Worm (Caenorhabditis elegans): ENCODE results near the gene cyp-25A6.

Gene cyp-25A6

ce11 chrIV:4164392-4164791 is 32.9 kb upstream of the cyp-25A6 start, which contains the start of gene scrm-8:
Gene scrm-8 (plus strand): TSS chrIV:4164692.
- TF ChIP-seq gmeb-2 (tag; optimal IDR thresholded peaks at IDR 0.05) = no peak

- TF ChIP-seq K02D7.2 (tag; optimal IDR thresholded peaks at IDR 0.05) = no peak
- TF ChIP-seq C38D4.7 (GFP tag; optimal IDR thresholded peaks at IDR 0.05) = no peak
- no peak for TF ChIP-seq pros-1 (tag; optimal IDR thresholded peaks at IDR 0.05)
- TF ChIP-seq pha-2 (tag; optimal IDR thresholded peaks at IDR 0.05) = no peak
- TF ChIP-seq pha-4 (tag; optimal IDR thresholded peaks at IDR 0.05) = no peak
These were observed 30.0 kb upstream of the cyp-25A6 start for ce11 chrIV:4167296-4167695.

- TF ChIP-seq ztf-16 (tag; optimal IDR thresholded peaks at IDR 0.05) (no peak), ceh-9 (tag; optimal IDR thresholded peaks at IDR 0.05) (no peak), unc-42 (tag; optimal IDR thresholded peaks at IDR 0.05) (peak; percentile 63), ceh-31 (tag; optimal IDR thresholded peaks at IDR 0.05) (peak; percentile 57), T23F11.4 (GFP tag; optimal IDR thresholded peaks at IDR 0.05) (no peak), C08G9.2 (tag; optimal IDR thresholded peaks at IDR 0.05) (peak; percentile 63), ceh-2 (tag; optimal IDR thresholded peaks at IDR 0.05) (peak; percentile 36), tbx-7 (tag; optimal IDR thresholded peaks at IDR 0.05) (peak; percentile 28), tbx-2 (tag; optimal IDR thresholded peaks at IDR 0.05) (peak; percentile 35), nfya-1 (tag; optimal IDR thresholded peaks at IDR 0.05) (peak; percentile 18)
These were observed 25.6 kb upstream of the cyp-25A6 start, which contains the start of the genes K08D10.13 and rnp-2 for ce11 chrIV:4171531-4172163. Gene K08D10.13 (minus strand): TSS chrIV:4171581. Gene rnp-2 (plus strand): TSS chrIV:4172076.

- TF ChIP-seq odd-2 (tag; optimal IDR thresholded peaks at IDR 0.05) = no peak
- TF ChIP-seq lim-6 (tag; optimal IDR thresholded peaks at IDR 0.05) = no peak
- no peak for TF ChIP-seq npax-4 (tag; optimal IDR thresholded peaks at IDR 0.05)
- TF ChIP-seq mec-3 (tag; optimal IDR thresholded peaks at IDR 0.05; ENCODE audit: borderline replicate concordance) = no peak
- TF ChIP-seq ceh-9 (tag; optimal IDR thresholded peaks at IDR 0.05) = no peak
- no peak for TF ChIP-seq K09A11.1 (tag; optimal IDR thresholded peaks at IDR 0.05; ENCODE audit: insufficient read depth)
- TF ChIP-seq gmeb-2 (tag; optimal IDR thresholded peaks at IDR 0.05) = no peak
- no peak for TF ChIP-seq eyg-1 (tag; optimal IDR thresholded peaks at IDR 0.05)
- TF ChIP-seq ceh-31 (tag; optimal IDR thresholded peaks at IDR 0.05) = no peak
- no peak for TF ChIP-seq fkh-6 (tag; optimal IDR thresholded peaks at IDR 0.05)
These were observed 25.0 kb upstream of the cyp-25A6 start for ce11 chrIV:4172242-4172641.

- TF ChIP-seq syd-9 (tag; optimal IDR thresholded peaks at IDR 0.05) = no peak
- TF ChIP-seq npax-4 (tag; optimal IDR thresholded peaks at IDR 0.05) = no peak
- no peak for TF ChIP-seq ceh-6 (GFP tag; optimal IDR thresholded peaks at IDR 0.05)
- TF ChIP-seq Y22D7AL.16 (tag; optimal IDR thresholded peaks at IDR 0.05) = no peak
- TF ChIP-seq ceh-19 (GFP tag; optimal IDR thresholded peaks at IDR 0.05) = no peak
- TF ChIP-seq dmd-4 (tag; optimal IDR thresholded peaks at IDR 0.05; ENCODE audit: borderline replicate concordance) = no peak
- no peak for TF ChIP-seq ceh-24 (tag; optimal IDR thresholded peaks at IDR 0.05)
- no peak for TF ChIP-seq ceh-2 (tag; optimal IDR thresholded peaks at IDR 0.05)
- no peak for TF ChIP-seq unc-3 (GFP tag; conservative IDR thresholded peaks at IDR 0.05)
- TF ChIP-seq unc-3 (tag; optimal IDR thresholded peaks at IDR 0.05) = no peak
- TF ChIP-seq ceh-22 (tag; optimal IDR thresholded peaks at IDR 0.05) = no peak
- TF ChIP-seq tbx-2 (tag; optimal IDR thresholded peaks at IDR 0.05) = no peak
- TF ChIP-seq C38D4.7 (GFP tag; optimal IDR thresholded peaks at IDR 0.05) = no peak
- TF ChIP-seq ceh-45 (GFP tag; IDR thresholded peaks at IDR 0.05) = no peak
These were observed 23.5 kb upstream of the cyp-25A6 start, which contains the start of gene rnp-3 for ce11 chrIV:4173789-4174188. Gene rnp-3 (plus strand): TSS chrIV:4174089.
